Worm (Caenorhabditis elegans) whole organism, L2 larva: Measurements from ENCODE around the gene ceh-14.

Source experiments
- C34F6.9 ChIP-seq: fragments of 150-350 bp; optimal IDR thresholded peaks from 2 replicates; lab custom pipeline; 2014; ENCODE audit warnings: missing biosample characterization, missing genetic modification characterization
- F13H6.1 ChIP-seq: sonication (generic microtip); optimal IDR thresholded peaks from 2 replicates; lab custom pipeline; 2016; ENCODE audit warnings: missing genetic modification characterization, missing compliant biosample characterization
- ZK546.5 ChIP-seq: sonication (generic microtip); optimal IDR thresholded peaks from 2 replicates; lab custom pipeline; 2017; ENCODE audit warnings: missing biosample characterization, missing genetic modification characterization
- alr-1 ChIP-seq: fragments of 150-350 bp; optimal IDR thresholded peaks from 2 replicates; lab custom pipeline; 2014; ENCODE audit warnings: missing biosample characterization, missing genetic modification characterization
- aly-2 ChIP-seq: fragments of 150-350 bp; optimal IDR thresholded peaks from 2 replicates; lab custom pipeline; 2014; ENCODE audit warnings: missing biosample characterization, missing genetic modification characterization
- blmp-1 ChIP-seq: sonication (generic microtip); optimal IDR thresholded peaks from 2 replicates; lab custom pipeline; 2017; ENCODE audit warnings: missing genetic modification characterization, mild to moderate bottlenecking, missing compliant biosample characterization, antibody characterized with exemption, moderate library complexity; ENCODE audit not compliant: insufficient read depth
- ceh-16 ChIP-seq: fragments of 150-350 bp; optimal IDR thresholded peaks from 2 replicates; lab custom pipeline; 2014; ENCODE audit warnings: missing biosample characterization, missing genetic modification characterization
- ceh-82 ChIP-seq: fragments of 150-350 bp; optimal IDR thresholded peaks from 2 replicates; lab custom pipeline; 2014; ENCODE audit warnings: missing biosample characterization, missing genetic modification characterization
- crh-2 ChIP-seq: sonication (generic microtip); optimal IDR thresholded peaks from 2 replicates; lab custom pipeline; 2017; ENCODE audit warnings: missing biosample characterization, missing genetic modification characterization
- dmd-4 ChIP-seq: sonication (generic microtip); optimal IDR thresholded peaks from 2 replicates; lab custom pipeline; 2017; ENCODE audit warnings: missing biosample characterization, missing genetic modification characterization
- egl-27 ChIP-seq: sonication (generic microtip); optimal IDR thresholded peaks from 3 replicates; lab custom pipeline; 2017; ENCODE audit warnings: missing biosample characterization, missing genetic modification reagents, missing genetic modification characterization
- elt-3 ChIP-seq: sonication (generic microtip); optimal IDR thresholded peaks from 2 replicates; lab custom pipeline; 2017; ENCODE audit warnings: missing biosample characterization, missing genetic modification characterization
- fos-1 ChIP-seq: fragments of 150-350 bp; optimal IDR thresholded peaks from 2 replicates; lab custom pipeline; 2014; ENCODE audit warnings: missing biosample characterization, missing genetic modification characterization
- lin-13 ChIP-seq: fragments of 150-350 bp; optimal IDR thresholded peaks from 2 replicates; lab custom pipeline; 2014; ENCODE audit warnings: missing biosample characterization, missing genetic modification reagents, missing genetic modification characterization
- lsy-2 ChIP-seq, 2 experiments: fragments of 150-350 bp in 1 of 2; sonication (generic microtip) in 1 of 2; optimal IDR thresholded peaks; 2 replicates each; lab custom pipeline; 2014 to 2017; ENCODE audit warnings: missing biosample characterization in 2 of 2, missing genetic modification characterization in 2 of 2
- mab-5 ChIP-seq: fragments of 150-350 bp; optimal IDR thresholded peaks from 2 replicates; lab custom pipeline; 2014; ENCODE audit warnings: missing biosample characterization, missing genetic modification characterization
- mbf-1 ChIP-seq: sonication (generic microtip); optimal IDR thresholded peaks from 2 replicates; lab custom pipeline; 2017; ENCODE audit warnings: missing biosample characterization, missing genetic modification characterization
- mdl-1 ChIP-seq, 2 experiments: fragments of 150-350 bp in 1 of 2; sonication (generic microtip) in 1 of 2; optimal IDR thresholded peaks; 2 replicates each; lab custom pipeline; 2017; ENCODE audit warnings: missing biosample characterization in 2 of 2, missing genetic modification characterization in 2 of 2
- nhr-12 ChIP-seq: fragments of 150-350 bp; optimal IDR thresholded peaks from 2 replicates; lab custom pipeline; 2014; ENCODE audit warnings: missing biosample characterization, missing genetic modification characterization
- nhr-129 ChIP-seq: fragments of 150-350 bp; optimal IDR thresholded peaks from 2 replicates; lab custom pipeline; 2014; ENCODE audit warnings: missing biosample characterization, missing genetic modification characterization
- nhr-21 ChIP-seq: fragments of 150-350 bp; optimal IDR thresholded peaks from 2 replicates; lab custom pipeline; 2014; ENCODE audit warnings: missing biosample characterization, missing genetic modification characterization
- nhr-23 ChIP-seq: fragments of 150-350 bp; optimal IDR thresholded peaks from 2 replicates; lab custom pipeline; 2014; ENCODE audit warnings: missing biosample characterization, missing genetic modification reagents, missing genetic modification characterization
- nhr-25 ChIP-seq: fragments of 150-350 bp; sonication (generic microtip); optimal IDR thresholded peaks from 3 replicates; lab custom pipeline; 2014; ENCODE audit warnings: missing biosample characterization, missing genetic modification characterization
- nhr-6 ChIP-seq: fragments of 150-350 bp; optimal IDR thresholded peaks from 2 replicates; lab custom pipeline; 2014; ENCODE audit warnings: missing biosample characterization, missing genetic modification characterization
- sem-4 ChIP-seq: fragments of 150-350 bp; optimal IDR thresholded peaks from 2 replicates; lab custom pipeline; 2014; ENCODE audit warnings: missing biosample characterization, missing genetic modification reagents, missing genetic modification characterization
- skn-1 ChIP-seq: sonication (generic microtip); optimal IDR thresholded peaks from 2 replicates; lab custom pipeline; 2017; ENCODE audit warnings: missing biosample characterization, missing genetic modification characterization
- sma-3 ChIP-seq: sonication (generic microtip); optimal IDR thresholded peaks from 2 replicates; lab custom pipeline; 2016; ENCODE audit warnings: missing genetic modification reagents, missing genetic modification characterization, missing compliant biosample characterization
- sma-9 ChIP-seq, 2 experiments: fragments of 150-350 bp in 1 of 2; sonication (generic microtip) in 1 of 2; optimal IDR thresholded peaks; 2 replicates each; lab custom pipeline; 2014 to 2016; ENCODE audit warnings: missing genetic modification characterization in 2 of 2, mild to moderate bottlenecking in 1 of 2, missing biosample characterization in 1 of 2, missing compliant biosample characterization in 1 of 2, missing genetic modification reagents in 1 of 2, moderate library complexity in 1 of 2
- snpc-4 ChIP-seq: fragments of 150-350 bp; optimal IDR thresholded peaks from 2 replicates; lab custom pipeline; 2014; ENCODE audit warnings: missing biosample characterization, missing genetic modification characterization
- unc-55 ChIP-seq: fragments of 150-350 bp; sonication (generic microtip); optimal IDR thresholded peaks from 3 replicates; lab custom pipeline; 2014; ENCODE audit warnings: missing biosample characterization, missing genetic modification reagents, missing genetic modification characterization
- unc-62 ChIP-seq: fragments of 150-350 bp; optimal IDR thresholded peaks from 2 replicates; lab custom pipeline; 2014; ENCODE audit warnings: missing biosample characterization, missing genetic modification reagents, missing genetic modification characterization
- zag-1 ChIP-seq: fragments of 150-350 bp; optimal IDR thresholded peaks from 2 replicates; lab custom pipeline; 2014; ENCODE audit warnings: missing biosample characterization, missing genetic modification characterization
- ztf-4 ChIP-seq: fragments of 150-350 bp; optimal IDR thresholded peaks from 2 replicates; lab custom pipeline; 2014; ENCODE audit warnings: missing biosample characterization, missing genetic modification characterization

Gene ceh-14

DNA sequence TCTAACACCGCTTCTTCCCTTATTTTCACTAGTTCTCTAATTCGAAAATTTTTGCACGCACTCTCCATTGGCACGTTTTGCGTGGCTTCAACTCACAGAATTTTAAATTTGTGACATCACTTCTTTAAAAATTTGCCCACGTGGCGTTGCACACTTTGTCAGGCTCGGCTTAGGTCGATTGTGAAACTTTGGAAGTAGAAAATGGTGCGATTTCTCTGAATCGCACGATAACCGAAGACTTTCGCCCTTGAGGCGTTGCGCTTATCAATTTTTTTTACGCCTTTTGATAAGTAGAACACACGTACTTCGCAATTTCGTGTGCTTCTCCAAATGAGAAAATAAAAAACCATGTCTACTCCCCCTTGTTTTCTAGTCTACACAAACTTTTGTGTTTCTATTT is 45.8 kb upstream of the ceh-14 start (continued):
- no peak for TF ChIP-seq ceh-82 (tag; lab: Kevin White, UChicago)
- TF ChIP-seq mab-5 (tag; lab: Kevin White, UChicago) = no peak

DNA sequence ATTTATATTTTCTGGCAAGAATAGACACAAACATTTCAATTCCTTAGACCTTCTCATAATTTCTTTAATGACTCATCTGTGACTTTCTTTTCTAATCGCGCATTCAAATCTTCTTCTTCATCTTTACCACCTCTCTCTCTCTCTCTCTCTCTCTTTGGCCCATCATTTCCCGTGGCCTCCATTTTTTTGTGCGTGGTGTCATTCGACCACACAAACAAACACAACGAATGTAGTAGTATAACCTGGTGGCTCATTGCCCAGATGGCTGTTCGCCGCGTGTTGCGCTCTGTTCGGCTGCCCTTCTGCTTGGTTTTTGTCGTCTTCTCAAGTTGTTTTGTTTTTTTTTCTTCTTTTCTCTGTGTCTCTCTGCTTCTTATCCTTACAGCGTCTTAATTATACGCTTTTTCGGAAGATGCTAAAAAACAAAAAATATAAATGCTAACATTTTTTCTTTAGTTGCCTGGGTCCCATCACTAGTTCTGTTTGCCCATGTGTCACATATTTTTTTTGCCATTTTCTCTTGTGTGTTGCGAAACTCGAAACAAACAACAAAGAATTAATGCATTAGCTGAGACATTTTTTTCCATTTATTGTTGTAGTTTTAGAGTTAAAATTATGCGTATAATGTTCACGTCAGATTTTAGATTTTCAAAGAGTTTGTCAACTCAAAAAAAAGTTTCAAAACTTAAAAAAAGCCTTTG is 45.1 kb upstream of the ceh-14 start:
- TF ChIP-seq nhr-129 (tag; lab: Kevin White, UChicago) (peak; percentile 14), lsy-2 (tag; optimal IDR thresholded peaks at IDR 0.05; lab: Kevin White, UChicago) (peak in 1 of 2 experiments; percentile 2), sem-4 (tag; lab: Kevin White, UChicago) (peak; percentile 27), sma-3 (GFP tag; lab: Kevin White, UChicago) (peak; percentile 4), nhr-25 (tag; lab: Kevin White, UChicago) (peak; percentile 50), dmd-4 (tag; lab: Kevin White, UChicago) (no peak), snpc-4 (tag; lab: Kevin White, UChicago) (no peak), fos-1 (tag; lab: Kevin White, UChicago) (peak; percentile 36), mbf-1 (tag; lab: Kevin White, UChicago) (no peak), ceh-16 (tag; lab: Kevin White, UChicago) (peak; percentile 27), blmp-1 (tag; lab: Kevin White, UChicago) (peak; percentile 5)
- TF ChIP-seq, all 48 proteins: peak for 8

ce11 chrX:7575939-7576338 is 43.4 kb upstream of the ceh-14 start:
- TF ChIP-seq aly-2 (no peak), sma-3 (GFP tag; lab: Kevin White, UChicago) (peak; percentile 9), mbf-1 (tag; lab: Kevin White, UChicago) (no peak), F13H6.1 (peak; percentile 47), crh-2 (tag; lab: Kevin White, UChicago) (peak; percentile 70), fos-1 (tag; lab: Kevin White, UChicago) (peak; percentile 88), sma-9 (GFP tag; optimal IDR thresholded peaks at IDR 0.05; lab: Kevin White, UChicago) (peak; percentile 71), sma-9 (tag; optimal IDR thresholded peaks at IDR 0.05; lab: Kevin White, UChicago) (no peak), blmp-1 (tag; lab: Kevin White, UChicago) (peak; percentile 69), nhr-12 (no peak), egl-27 (tag; lab: Kevin White, UChicago) (peak; percentile 5), zag-1 (no peak), nhr-129 (tag; lab: Kevin White, UChicago) (no peak)

DNA sequence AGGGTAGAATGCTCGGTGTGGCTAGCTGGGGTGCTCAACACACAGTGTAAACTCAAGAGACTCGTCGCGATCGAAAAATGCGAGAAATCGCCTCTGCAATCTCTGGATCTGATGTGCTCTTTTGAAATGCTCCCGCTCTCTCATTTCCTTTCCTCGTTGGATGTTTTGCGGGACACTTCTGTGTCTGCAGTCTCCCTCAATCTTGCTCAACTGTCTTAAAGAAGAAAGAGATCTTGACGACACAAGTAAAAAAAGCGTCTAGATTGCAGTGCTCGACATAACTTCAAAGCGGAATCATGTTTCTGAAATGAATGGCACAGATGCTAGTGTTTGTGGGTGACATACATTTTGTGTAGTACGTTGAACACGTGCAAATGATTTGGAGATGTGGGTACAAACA is 41.1 kb upstream of the ceh-14 start:
- no peak for TF ChIP-seq mdl-1 (tag; optimal IDR thresholded peaks at IDR 0.05; lab: Kevin White, UChicago)
- no peak for TF ChIP-seq lin-13 (GFP tag; lab: Kevin White, UChicago)
- no peak for TF ChIP-seq unc-62
- peak; percentile 72 for TF ChIP-seq F13H6.1
- TF ChIP-seq skn-1 = no peak
- TF ChIP-seq ZK546.5 (tag; lab: Kevin White, UChicago) = no peak
- no peak for TF ChIP-seq alr-1
- TF ChIP-seq C34F6.9 (tag; lab: Kevin White, UChicago) = peak; percentile 24
- TF ChIP-seq nhr-12 = no peak
- no peak for TF ChIP-seq elt-3 (tag; lab: Kevin White, UChicago)
- TF ChIP-seq nhr-129 (tag; lab: Kevin White, UChicago) = peak; percentile 67
- peak; percentile 56 for TF ChIP-seq sma-9 (GFP tag; optimal IDR thresholded peaks at IDR 0.05; lab: Kevin White, UChicago)
- no peak for TF ChIP-seq sma-9 (tag; optimal IDR thresholded peaks at IDR 0.05; lab: Kevin White, UChicago)

DNA sequence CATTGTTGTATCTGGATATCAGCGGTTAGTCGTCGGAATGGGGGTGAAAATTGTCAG is 40.9 kb upstream of the ceh-14 start, which contains the start of the genes unc-98 and F08C6.18:
unc-98 (minus strand) TSS at position 48 of the 57 bp plus-strand sequence.
F08C6.18 (minus strand) TSS at position 57 of the 57 bp plus-strand sequence.
- TF ChIP-seq nhr-21 = no peak
- TF ChIP-seq nhr-6 (tag; lab: Kevin White, UChicago) = no peak
- no peak for TF ChIP-seq snpc-4 (tag; lab: Kevin White, UChicago)
- no peak for TF ChIP-seq nhr-23 (tag; lab: Kevin White, UChicago)
- no peak for TF ChIP-seq ztf-4 (tag; lab: Kevin White, UChicago)
- no peak for TF ChIP-seq crh-2 (tag; lab: Kevin White, UChicago)
- no peak for TF ChIP-seq nhr-25 (tag; lab: Kevin White, UChicago)

DNA sequence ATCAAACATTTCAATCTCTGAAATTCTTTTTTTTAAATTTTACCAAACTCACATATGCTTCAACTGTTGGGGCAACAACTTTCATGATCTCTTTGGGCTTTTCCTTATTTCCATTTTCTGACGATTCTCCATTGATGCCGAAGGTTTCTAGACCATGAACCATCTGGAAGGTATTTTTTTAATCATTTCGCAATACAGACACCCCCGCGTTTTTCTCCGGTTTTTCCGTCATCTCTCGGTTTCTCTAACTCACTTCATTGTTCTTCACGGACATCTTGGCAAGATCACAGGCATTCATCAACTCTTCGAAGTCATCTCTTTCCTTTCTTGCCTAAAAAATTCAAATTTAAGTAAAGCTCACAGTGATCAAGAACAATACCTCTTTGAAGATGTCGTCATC is 40.6 kb upstream of the ceh-14 start:
- TF ChIP-seq unc-55 (GFP tag; lab: Kevin White, UChicago) (peak; percentile 18), alr-1 (no peak)
